Worm (Caenorhabditis elegans): ENCODE data around the gene C03G5.14.

- TF ChIP-seq nhr-25 (tag; optimal IDR thresholded peaks at IDR 0.05) (peak; percentile 26), pqm-1 (tag; optimal IDR thresholded peaks at IDR 0.05) (no peak), nhr-77 (tag; optimal IDR thresholded peaks at IDR 0.05) (no peak), unc-62 (GFP tag; optimal IDR thresholded peaks at IDR 0.05) (no peak)
Observed at ce11 chrX:8556614-8557196, 35.0 kb downstream of the C03G5.14 start, which contains the start of gene utx-1.

All from whole organism, L3 larva.